Fruit fly (Drosophila melanogaster) whole organism, embryonic: ENCODE measurements around the gene Prat.

Experiments
- CG10274 ChIP-seq: fragments of 200-800 bp; sonication (Bioruptor generic); optimal IDR thresholded peaks from 3 replicates; lab custom pipeline; 2017; ENCODE audit warnings: missing biosample characterization, mild to moderate bottlenecking, missing genetic modification characterization
- CG10321 ChIP-seq: fragments of 200-800 bp; sonication (Bioruptor generic); IDR thresholded peaks from 2 replicates; pipeline ENCODE4 v1.3.6; 2022; ENCODE audit warnings: missing biosample characterization, missing genetic modification characterization
- CG10565 ChIP-seq: fragments of 200-800 bp; sonication (Bioruptor generic); optimal IDR thresholded peaks from 3 replicates; lab custom pipeline; 2016; ENCODE audit warnings: missing biosample characterization, mild to moderate bottlenecking, missing genetic modification characterization
- CG10979 ChIP-seq: fragments of 200-800 bp; sonication (Bioruptor generic); optimal IDR thresholded peaks from 2 replicates; lab custom pipeline; 2018; ENCODE audit warnings: missing biosample characterization, mild to moderate bottlenecking, missing genetic modification characterization, moderate library complexity
- CG11085 ChIP-seq: fragments of 200-800 bp; sonication (Bioruptor generic); IDR thresholded peaks from 2 replicates; pipeline ENCODE4 v1.3.6; 2022; ENCODE audit warnings: missing biosample characterization, missing genetic modification characterization
- CG11696 ChIP-seq: fragments of 200-800 bp; sonication (Bioruptor generic); IDR thresholded peaks from 2 replicates; pipeline ENCODE4 v1.3.6; 2022; ENCODE audit warnings: missing biosample characterization, missing genetic modification characterization
- CG1233 ChIP-seq: fragments of 200-800 bp; sonication (Bioruptor generic); optimal IDR thresholded peaks from 4 replicates; lab custom pipeline; 2018; ENCODE audit warnings: missing biosample characterization, mild to moderate bottlenecking, missing genetic modification characterization
- CG15696 ChIP-seq: fragments of 200-800 bp; sonication (Bioruptor generic); optimal IDR thresholded peaks from 2 replicates; lab custom pipeline; 2019; ENCODE audit warnings: missing biosample characterization, mild to moderate bottlenecking, missing genetic modification characterization, moderate library complexity
- CG16779 ChIP-seq: fragments of 200-800 bp; sonication (Bioruptor generic); IDR thresholded peaks from 2 replicates; pipeline ENCODE4 v1.3.6; 2022; ENCODE audit warnings: missing biosample characterization, missing genetic modification characterization
- CG17359 ChIP-seq: fragments of 200-800 bp; sonication (Bioruptor generic); optimal IDR thresholded peaks from 3 replicates; lab custom pipeline; 2018; ENCODE audit warnings: missing biosample characterization, mild to moderate bottlenecking, missing genetic modification characterization, moderate library complexity
- CG2712 ChIP-seq: fragments of 200-800 bp; optimal IDR thresholded peaks from 3 replicates; lab custom pipeline; 2019; ENCODE audit warnings: missing biosample characterization, mild to moderate bottlenecking, missing genetic modification characterization, moderate library complexity
- CG31224 ChIP-seq: fragments of 200-800 bp; sonication (Bioruptor generic); IDR thresholded peaks from 2 replicates; pipeline ENCODE4 v1.3.6; 2022; ENCODE audit warnings: missing biosample characterization, missing genetic modification characterization
- CG34422 ChIP-seq: fragments of 200-800 bp; sonication (Bioruptor generic); IDR thresholded peaks from 3 replicates; pipeline ENCODE4 v1.3.6; 2022; ENCODE audit warnings: missing biosample characterization, missing genetic modification characterization
- CG6689 ChIP-seq: fragments of 200-800 bp; sonication (Bioruptor generic); IDR thresholded peaks from 2 replicates; pipeline ENCODE4 v1.3.6; 2022; ENCODE audit warnings: missing biosample characterization, missing genetic modification characterization
- CG6765 ChIP-seq: fragments of 200-800 bp; sonication (Bioruptor generic); optimal IDR thresholded peaks from 3 replicates; lab custom pipeline; 2017; ENCODE audit warnings: missing biosample characterization, mild to moderate bottlenecking, missing genetic modification characterization
- CG9609 ChIP-seq: fragments of 200-800 bp; sonication (Bioruptor generic); optimal IDR thresholded peaks from 3 replicates; lab custom pipeline; 2016; ENCODE audit warnings: missing biosample characterization, missing genetic modification characterization
- CTCF ChIP-seq: fragments of 200-800 bp; sonication (Bioruptor generic); optimal IDR thresholded peaks from 2 replicates; lab custom pipeline; 2017; ENCODE audit warnings: missing biosample characterization, mild to moderate bottlenecking, missing genetic modification characterization, moderate library complexity
- Doc3 ChIP-seq: fragments of 200-800 bp; sonication (Bioruptor generic); IDR thresholded peaks from 3 replicates; pipeline ENCODE4 v1.3.6; 2022; ENCODE audit warnings: missing biosample characterization, missing genetic modification characterization; ENCODE audit not compliant: partially characterized antibody
- Ets65A ChIP-seq: fragments of 200-800 bp; sonication (Bioruptor generic); peaks from one replicate; lab custom pipeline; 2016; ENCODE audit warnings: missing biosample characterization, missing genetic modification characterization
- Ets97D ChIP-seq: fragments of 200-800 bp; sonication (Bioruptor generic); optimal IDR thresholded peaks from 3 replicates; lab custom pipeline; 2016; ENCODE audit warnings: missing biosample characterization, missing genetic modification characterization
- H2.0 ChIP-seq: fragments of 200-800 bp; sonication (Bioruptor generic); IDR thresholded peaks from 2 replicates; pipeline ENCODE4 v1.3.6; 2022; ENCODE audit warnings: missing biosample characterization, missing genetic modification characterization
- Hand ChIP-seq: fragments of 200-800 bp; sonication (Bioruptor generic); optimal IDR thresholded peaks from 2 replicates; lab custom pipeline; 2017; ENCODE audit warnings: mild to moderate bottlenecking, missing biosample characterization, missing genetic modification reagents, missing genetic modification characterization
- Hr78 ChIP-seq, 2 experiments: fragments of 200-800 bp in 1 of 2; fragments of >200 bp in 1 of 2; sonication (Bioruptor generic) in 1 of 2; optimal IDR thresholded peaks; 2 replicates each; lab custom pipeline; 2017 to 2019; ENCODE audit warnings: missing biosample characterization in 2 of 2, missing genetic modification characterization in 2 of 2, mild to moderate bottlenecking in 1 of 2, moderate library complexity in 1 of 2
- Nf-YB ChIP-seq: fragments of 200-800 bp; sonication (Bioruptor generic); optimal IDR thresholded peaks from 3 replicates; lab custom pipeline; 2019; ENCODE audit warnings: missing biosample characterization, mild to moderate bottlenecking, missing genetic modification characterization, moderate library complexity
- Spps ChIP-seq: fragments of 200-800 bp; sonication (Bioruptor generic); optimal IDR thresholded peaks from 2 replicates; lab custom pipeline; 2018; ENCODE audit warnings: missing biosample characterization, mild to moderate bottlenecking, missing genetic modification characterization
- Stat92E ChIP-seq, 3 experiments: fragments of >200 bp in 2 of 3; fragments of 200-800 bp in 1 of 3; sonication (Bioruptor generic) in 1 of 3; optimal IDR thresholded peaks; 2 replicates each; lab custom pipeline; 2017 to 2019; ENCODE audit warnings: missing biosample characterization in 3 of 3, missing genetic modification characterization in 3 of 3, mild to moderate bottlenecking in 1 of 3, moderate library complexity in 1 of 3
- Xrp1 ChIP-seq: fragments of 200-800 bp; sonication (Bioruptor generic); IDR thresholded peaks from 2 replicates; pipeline ENCODE4 v1.3.6; 2022; ENCODE audit warnings: missing biosample characterization, missing genetic modification characterization
- ac ChIP-seq: fragments of 200-800 bp; sonication (Bioruptor generic); optimal IDR thresholded peaks from 3 replicates; lab custom pipeline; 2017; ENCODE audit warnings: missing biosample characterization, mild to moderate bottlenecking, missing genetic modification characterization
- ato ChIP-seq: fragments of 200-800 bp; sonication (Bioruptor generic); IDR thresholded peaks from 2 replicates; pipeline ENCODE4 v1.3.6; 2022; ENCODE audit warnings: missing biosample characterization, missing genetic modification characterization; ENCODE audit not compliant: partially characterized antibody
- crc ChIP-seq: fragments of 200-800 bp; sonication (Bioruptor generic); optimal IDR thresholded peaks from 2 replicates; lab custom pipeline; 2016; ENCODE audit warnings: missing biosample characterization, missing genetic modification characterization
- dm ChIP-seq: fragments of 200-800 bp; sonication (Bioruptor generic); optimal IDR thresholded peaks from 3 replicates; lab custom pipeline; 2016; ENCODE audit warnings: missing biosample characterization, missing genetic modification characterization
- dpn ChIP-seq, 2 experiments: fragments of 200-800 bp; sonication (Bioruptor generic); optimal IDR thresholded peaks; 3 replicates each; lab custom pipeline; 2016; ENCODE audit warnings: missing biosample characterization in 2 of 2, missing genetic modification characterization in 2 of 2
- emc ChIP-seq: fragments of 200-800 bp; sonication (Bioruptor generic); optimal IDR thresholded peaks from 2 replicates; lab custom pipeline; 2016; ENCODE audit warnings: missing biosample characterization, missing genetic modification characterization
- en ChIP-seq: fragments of 200-800 bp; sonication (Bioruptor generic); optimal IDR thresholded peaks from 2 replicates; lab custom pipeline; 2016; ENCODE audit warnings: missing biosample characterization, missing genetic modification characterization
- ewg ChIP-seq: fragments of 200-800 bp; sonication (Bioruptor generic); optimal IDR thresholded peaks from 3 replicates; lab custom pipeline; 2017; ENCODE audit warnings: mild to moderate bottlenecking, missing biosample characterization, missing genetic modification reagents, missing genetic modification characterization
- exex ChIP-seq: fragments of 200-800 bp; sonication (Bioruptor generic); optimal IDR thresholded peaks from 4 replicates; lab custom pipeline; 2018; ENCODE audit warnings: missing biosample characterization, mild to moderate bottlenecking, missing genetic modification characterization, moderate library complexity
- fd3F ChIP-seq: fragments of 200-800 bp; sonication (Bioruptor generic); optimal IDR thresholded peaks from 2 replicates; lab custom pipeline; 2018; ENCODE audit warnings: missing biosample characterization, mild to moderate bottlenecking, missing genetic modification characterization, moderate library complexity
- fd96Cb ChIP-seq: fragments of 200-800 bp; sonication (Bioruptor generic); optimal IDR thresholded peaks from 2 replicates; lab custom pipeline; 2018; ENCODE audit warnings: missing biosample characterization, mild to moderate bottlenecking, missing genetic modification characterization, moderate library complexity
- gem ChIP-seq: fragments of 200-800 bp; sonication (Bioruptor generic); optimal IDR thresholded peaks from 2 replicates; lab custom pipeline; 2019; ENCODE audit warnings: missing biosample characterization, mild to moderate bottlenecking, missing genetic modification characterization, moderate library complexity
- hb ChIP-seq: fragments of 200-800 bp; sonication (Bioruptor generic); IDR thresholded peaks from 3 replicates; pipeline ENCODE4 v1.3.6; 2022; ENCODE audit warnings: missing biosample characterization, missing genetic modification characterization; ENCODE audit not compliant: partially characterized antibody
- klu ChIP-seq: fragments of 200-800 bp; sonication (Bioruptor generic); IDR thresholded peaks from 2 replicates; pipeline ENCODE4 v1.3.6; 2022; ENCODE audit warnings: missing biosample characterization, missing genetic modification characterization
- maf-S ChIP-seq: fragments of 200-800 bp; sonication (Bioruptor generic); optimal IDR thresholded peaks from 2 replicates; lab custom pipeline; 2016; ENCODE audit warnings: missing biosample characterization, missing genetic modification characterization
- nom ChIP-seq: fragments of 200-800 bp; sonication (Bioruptor generic); optimal IDR thresholded peaks from 2 replicates; lab custom pipeline; 2017; ENCODE audit warnings: missing biosample characterization, missing genetic modification characterization, mild to moderate bottlenecking, moderate library complexity, missing genetic modification reagents
- pho ChIP-seq: fragments of 200-800 bp; sonication (Bioruptor generic); optimal IDR thresholded peaks from 2 replicates; lab custom pipeline; 2016; ENCODE audit warnings: missing biosample characterization, missing genetic modification characterization
- shn ChIP-seq: fragments of 200-800 bp; sonication (Bioruptor generic); optimal IDR thresholded peaks from 3 replicates; lab custom pipeline; 2016; ENCODE audit warnings: missing biosample characterization, missing genetic modification characterization
- sob ChIP-seq: fragments of 200-800 bp; sonication (Bioruptor generic); IDR thresholded peaks from 2 replicates; pipeline ENCODE4 v1.3.6; 2022; ENCODE audit warnings: missing biosample characterization, missing genetic modification characterization
- tio ChIP-seq: fragments of 200-800 bp; sonication (Bioruptor generic); optimal IDR thresholded peaks from 2 replicates; lab custom pipeline; 2017; ENCODE audit warnings: missing biosample characterization, missing genetic modification characterization, inconsistent platforms
- usp ChIP-seq: fragments of >200 bp; optimal IDR thresholded peaks from 2 replicates; lab custom pipeline; 2017; ENCODE audit warnings: missing biosample characterization, missing genetic modification characterization
- wek ChIP-seq: fragments of 200-800 bp; sonication (Bioruptor generic); optimal IDR thresholded peaks from 3 replicates; lab custom pipeline; 2018; ENCODE audit warnings: missing biosample characterization, mild to moderate bottlenecking, missing genetic modification characterization, moderate library complexity

Prat gene

dm6 chr3R:7892246-7893000, 19.2 kb downstream of the Prat start (continued):
- peak; percentile 21 for TF ChIP-seq CG2712 (tag; lab: Kevin White, UChicago)
- no peak for TF ChIP-seq CG10321
- TF ChIP-seq CG10274 = no peak
- no peak for TF ChIP-seq ato (GFP tag; lab: Robert Waterston, UW)
- no peak for TF ChIP-seq maf-S
- peak; percentile 43 for TF ChIP-seq H2.0 (GFP tag; lab: Robert Waterston, UW)
- TF ChIP-seq CG9609 (GFP tag; lab: Kevin White, UChicago) = no peak
- TF ChIP-seq CG1233 (GFP tag; lab: Kevin White, UChicago) = no peak
- TF ChIP-seq exex (tag; lab: Kevin White, UChicago) = peak; percentile 35
- no peak for TF ChIP-seq Xrp1 (GFP tag; lab: Robert Waterston, UW)
- TF ChIP-seq CG15696 = no peak
- no peak for TF ChIP-seq ewg (GFP tag; lab: Kevin White, UChicago)
- TF ChIP-seq nom (GFP tag; lab: Kevin White, UChicago) = peak; percentile 76
- TF ChIP-seq dm (GFP tag; lab: Kevin White, UChicago) = no peak
- TF ChIP-seq Stat92E (GFP tag; optimal IDR thresholded peaks at IDR 0.05; lab: Kevin White, UChicago) = no peak
- no peak for TF ChIP-seq ac (GFP tag; lab: Kevin White, UChicago)
- TF ChIP-seq CG11696 (GFP tag; lab: Robert Waterston, UW) = 0 out of 2 replicates have a peak, but pooled peaks have one; percentile 13
- no peak for TF ChIP-seq usp (GFP tag; lab: Kevin White, UChicago)
- no peak for TF ChIP-seq Spps (tag; lab: Kevin White, UChicago)
- peak; percentile 48; the same call in 1 of the 2 replicates for TF ChIP-seq CG16779
- peak; percentile 24 for TF ChIP-seq fd3F
- no peak for TF ChIP-seq dpn (GFP tag; optimal IDR thresholded peaks at IDR 0.05; lab: Kevin White, UChicago)
- no peak for TF ChIP-seq CTCF (GFP tag; lab: Kevin White, UChicago)
- peak; percentile 36; the same call in 1 of the 2 replicates for TF ChIP-seq CG31224 (GFP tag; lab: Robert Waterston, UW)
- no peak for TF ChIP-seq Nf-YB
- TF ChIP-seq tio (GFP tag; lab: Kevin White, UChicago) = no peak
- no peak for TF ChIP-seq Doc3 (GFP tag; lab: Robert Waterston, UW)
- TF ChIP-seq Ets65A (GFP tag; lab: Kevin White, UChicago) = no peak
- TF ChIP-seq wek (GFP tag; lab: Kevin White, UChicago) = peak; percentile 3
- no peak for TF ChIP-seq CG17359
- no peak for TF ChIP-seq crc (GFP tag; lab: Kevin White, UChicago)
- no peak for TF ChIP-seq emc (GFP tag; lab: Kevin White, UChicago)
- no peak for TF ChIP-seq shn (GFP tag; lab: Kevin White, UChicago)
- TF ChIP-seq Ets97D (GFP tag; lab: Kevin White, UChicago) = peak; percentile 67
- peak; percentile 54 for TF ChIP-seq gem (tag; lab: Kevin White, UChicago)
- TF ChIP-seq pho (GFP tag; lab: Kevin White, UChicago) = no peak
- no peak for TF ChIP-seq hb (GFP tag; lab: Robert Waterston, UW)
- no peak for TF ChIP-seq CG10565 (GFP tag; lab: Kevin White, UChicago)
- TF ChIP-seq CG6689 (GFP tag; lab: Robert Waterston, UW) = no peak; the same call in 1 of the 2 replicates
- no peak for TF ChIP-seq en (GFP tag; lab: Kevin White, UChicago)
- TF ChIP-seq CG34422 = peak; percentile 59; the same call in 1 of the 3 replicates
- TF ChIP-seq Hand (GFP tag; lab: Kevin White, UChicago) = no peak
- no peak for TF ChIP-seq fd96Cb (tag; lab: Kevin White, UChicago)
- no peak for TF ChIP-seq Hr78 (GFP tag; optimal IDR thresholded peaks at IDR 0.05; lab: Kevin White, UChicago)
- TF ChIP-seq CG6765 (GFP tag; lab: Kevin White, UChicago) = peak; percentile 24
- TF ChIP-seq CG11085 (GFP tag; lab: Robert Waterston, UW) = peak; percentile 58; the same call in 1 of the 2 replicates
- TF ChIP-seq klu (GFP tag; lab: Robert Waterston, UW) = 0 out of 2 replicates have a peak, but pooled peaks have one; percentile 32
- TF ChIP-seq sob (GFP tag; lab: Robert Waterston, UW) = peak; percentile 69; the same call in 1 of the 2 replicates
- no peak for TF ChIP-seq CG10979 (tag; lab: Kevin White, UChicago)
